Worm (Caenorhabditis elegans): ENCODE results near the gene T24H10.4.

Gene T24H10.4

DNA sequence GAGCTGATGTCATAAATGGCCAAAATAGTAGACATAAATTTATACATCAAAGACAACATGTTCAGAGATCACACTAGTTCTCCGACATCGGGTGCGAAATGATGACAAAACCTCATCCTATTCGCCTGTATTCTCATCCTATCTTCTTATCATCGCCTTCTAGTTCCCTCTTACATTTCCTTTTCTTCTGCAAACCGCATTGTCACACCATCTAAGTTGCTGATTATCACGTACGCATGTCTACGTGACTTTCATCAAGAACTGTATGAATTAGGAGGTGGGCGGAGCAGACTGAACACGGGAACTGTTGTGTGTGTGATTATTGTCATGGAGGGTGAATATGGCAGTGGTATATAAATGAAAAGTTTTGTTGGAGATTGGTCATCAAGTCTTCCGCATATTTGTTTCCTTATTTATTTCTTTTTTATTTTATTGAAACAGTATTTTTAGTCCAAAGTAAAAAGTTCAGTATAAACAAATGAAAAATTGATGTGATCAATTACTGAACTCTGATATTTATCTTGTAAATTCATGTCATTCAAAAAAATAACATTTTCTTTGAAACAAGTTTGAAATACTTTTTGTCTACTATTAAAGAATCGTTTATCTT lies 51.0 kb downstream of the T24H10.4 start (continued):
- TF ChIP-seq nhr-10 (tag; optimal IDR thresholded peaks at IDR 0.05) (no peak), mep-1 (tag; optimal IDR thresholded peaks at IDR 0.05) (no peak), Y5F2A.4 (GFP tag; optimal IDR thresholded peaks at IDR 0.05) (no peak), ama-1 (optimal IDR thresholded peaks at IDR 0.05) (no peak), lin-13 (GFP tag; optimal IDR thresholded peaks at IDR 0.05) (no peak), zip-2 (tag; optimal IDR thresholded peaks at IDR 0.05) (no peak), Y105C5A.15 (GFP tag; IDR thresholded peaks at IDR 0.05) (no peak), tra-1 (GFP tag; IDR thresholded peaks at IDR 0.05) (peak; percentile 54; the same call in 1 of the 2 replicates), mdt-29 (GFP tag; IDR thresholded peaks at IDR 0.05) (no peak), zfp-3 (GFP tag; conservative IDR thresholded peaks at IDR 0.05) (no peak), ceh-82 (tag; optimal IDR thresholded peaks at IDR 0.05) (no peak), daf-12 (tag; optimal IDR thresholded peaks at IDR 0.05) (no peak), nhr-25 (tag; optimal IDR thresholded peaks at IDR 0.05; ENCODE audit: borderline replicate concordance, insufficient read depth) (no peak), nhr-11 (tag; optimal IDR thresholded peaks at IDR 0.05) (no peak), aha-1 (tag) (peak; percentile 100), hmg-1.1 (GFP tag; IDR thresholded peaks at IDR 0.05) (no peak), R02D3.7 (tag; optimal IDR thresholded peaks at IDR 0.05) (no peak), fkh-10 (GFP tag; optimal IDR thresholded peaks at IDR 0.05) (no peak)

Measured in whole organism, L4 larva.